Worm (Caenorhabditis elegans) whole organism, L2 larva: ENCODE data around the gene smg-3.

Experiments
- alr-1 ChIP-seq: fragments of 150-350 bp; optimal IDR thresholded peaks from 2 replicates; lab custom pipeline; 2014; ENCODE audit warnings: missing biosample characterization, missing genetic modification characterization
- nhr-11 ChIP-seq: fragments of 150-350 bp; optimal IDR thresholded peaks from 2 replicates; lab custom pipeline; 2014; ENCODE audit warnings: missing biosample characterization, missing genetic modification characterization

ce11 chrIV:6366032-6366431 lies 6.9 kb downstream of the smg-3 start:
- TF ChIP-seq alr-1 (tag; lab: Kevin White, UChicago) (no peak), nhr-11 (tag; lab: Kevin White, UChicago) (no peak)
